Worm (Caenorhabditis elegans) whole organism, young adult: ENCODE data around the gene T24H7.2.

Experiments used
- F23B12.7 ChIP-seq: sonication (generic microtip); optimal IDR thresholded peaks from 2 replicates; lab custom pipeline; 2017; ENCODE audit warnings: missing genetic modification characterization, mild to moderate bottlenecking, missing compliant biosample characterization, antibody characterized with exemption, moderate library complexity; ENCODE audit not compliant: insufficient read depth
- F39B2.1 ChIP-seq: fragments of 200-800 bp; sonication (Bioruptor generic); IDR thresholded peaks from 2 replicates; pipeline ENCODE4 v1.3.6; 2022; ENCODE audit warnings: missing genetic modification reagents, missing genetic modification characterization, missing compliant biosample characterization
- F55B11.4 ChIP-seq: sonication (generic microtip); optimal IDR thresholded peaks from 2 replicates; lab custom pipeline; 2016; ENCODE audit warnings: missing compliant biosample characterization, missing genetic modification characterization, borderline replicate concordance; ENCODE audit not compliant: insufficient read depth
- K11D2.4 ChIP-seq: fragments of 200-800 bp; sonication (Bioruptor generic); IDR thresholded peaks from 2 replicates; pipeline ENCODE4 v1.3.6; 2022; ENCODE audit warnings: missing genetic modification reagents, missing genetic modification characterization, missing compliant biosample characterization
- K12H6.12 ChIP-seq: fragments of 200-800 bp; sonication (Bioruptor generic); optimal IDR thresholded peaks from 2 replicates; lab custom pipeline; 2018; ENCODE audit warnings: mild to moderate bottlenecking, missing genetic modification characterization, missing compliant biosample characterization
- Y95B8A.8 ChIP-seq: fragments of 200-800 bp; sonication (Bioruptor generic); IDR thresholded peaks from 2 replicates; pipeline ENCODE4 v1.3.6; 2022; ENCODE audit warnings: missing genetic modification reagents, missing genetic modification characterization, missing compliant biosample characterization
- akir-1 ChIP-seq: fragments of 200-800 bp; sonication (Bioruptor generic); optimal IDR thresholded peaks from 2 replicates; lab custom pipeline; 2018; ENCODE audit warnings: mild to moderate bottlenecking, missing genetic modification characterization, moderate library complexity, missing compliant biosample characterization
- ama-1 ChIP-seq, 3 experiments: fragments of 150-350 bp in 1 of 3; sonication (generic microtip) in 2 of 3; optimal IDR thresholded peaks; 2 replicates each; lab custom pipeline; 2014 to 2018; ENCODE audit warnings: missing biosample characterization in 2 of 3, missing genetic modification characterization in 2 of 3, missing genetic modification reagents in 2 of 3
- atf-7 ChIP-seq: sonication (generic microtip); optimal IDR thresholded peaks from 2 replicates; lab custom pipeline; 2017; ENCODE audit warnings: mild to moderate bottlenecking, missing genetic modification characterization, missing compliant biosample characterization
- bed-1 ChIP-seq: fragments of 200-800 bp; sonication (Bioruptor generic); IDR thresholded peaks from 2 replicates; pipeline ENCODE4 v1.3.6; 2022; ENCODE audit warnings: missing genetic modification reagents, missing genetic modification characterization, missing compliant biosample characterization
- bed-2 ChIP-seq: fragments of 200-800 bp; sonication (Bioruptor generic); IDR thresholded peaks from 2 replicates; pipeline ENCODE4 v1.3.6; 2022; ENCODE audit warnings: missing genetic modification reagents, missing genetic modification characterization, missing compliant biosample characterization
- ceh-91 ChIP-seq: fragments of 200-800 bp; sonication (Bioruptor generic); IDR thresholded peaks from 2 replicates; pipeline ENCODE4 v1.3.6; 2022; ENCODE audit warnings: missing genetic modification reagents, missing genetic modification characterization, missing compliant biosample characterization
- efl-1 ChIP-seq: fragments of 150-350 bp; optimal IDR thresholded peaks from 2 replicates; lab custom pipeline; 2014; ENCODE audit warnings: missing biosample characterization, missing genetic modification reagents, missing genetic modification characterization
- egl-44 ChIP-seq: fragments of 200-800 bp; sonication (Bioruptor generic); IDR thresholded peaks from 2 replicates; pipeline ENCODE4 v1.3.6; 2022; ENCODE audit warnings: missing genetic modification reagents, missing genetic modification characterization, missing compliant biosample characterization
- fkh-3 ChIP-seq: sonication (generic microtip); optimal IDR thresholded peaks from 2 replicates; lab custom pipeline; 2016; ENCODE audit warnings: mild to moderate bottlenecking, missing genetic modification characterization, missing compliant biosample characterization
- lag-1 ChIP-seq: fragments of 200-800 bp; sonication (Bioruptor generic); IDR thresholded peaks from 2 replicates; pipeline ENCODE4 v1.3.6; 2022; ENCODE audit warnings: missing genetic modification reagents, missing genetic modification characterization, missing compliant biosample characterization
- let-607 ChIP-seq, 2 experiments: fragments of 200-800 bp in 1 of 2; sonication (Bioruptor generic) in 1 of 2; sonication (generic microtip) in 1 of 2; optimal IDR thresholded peaks; 2 replicates each; lab custom pipeline; 2016 to 2018; ENCODE audit warnings: mild to moderate bottlenecking in 2 of 2, missing compliant biosample characterization in 2 of 2, missing genetic modification characterization in 2 of 2, moderate library complexity in 2 of 2, missing genotype in 1 of 2
- lsy-27 ChIP-seq: sonication (generic microtip); optimal IDR thresholded peaks from 2 replicates; lab custom pipeline; 2017; ENCODE audit warnings: missing genetic modification characterization, mild to moderate bottlenecking, missing compliant biosample characterization, antibody characterized with exemption, missing genotype, borderline replicate concordance; ENCODE audit not compliant: insufficient read depth
- mcd-1 ChIP-seq: fragments of 200-800 bp; sonication (Bioruptor generic); IDR thresholded peaks from 2 replicates; pipeline ENCODE4 v1.3.6; 2022; ENCODE audit warnings: missing genetic modification reagents, missing genetic modification characterization, missing compliant biosample characterization
- mxl-1 ChIP-seq: sonication (generic microtip); optimal IDR thresholded peaks from 2 replicates; lab custom pipeline; 2016; ENCODE audit warnings: missing genetic modification characterization, missing compliant biosample characterization
- nfya-1 ChIP-seq: sonication (generic microtip); optimal IDR thresholded peaks from 2 replicates; lab custom pipeline; 2017; ENCODE audit warnings: antibody characterized with exemption, missing compliant biosample characterization, missing genetic modification characterization, borderline replicate concordance; ENCODE audit not compliant: insufficient read depth
- nhr-120 ChIP-seq: fragments of 200-800 bp; sonication (Bioruptor generic); IDR thresholded peaks from 2 replicates; pipeline ENCODE4 v1.3.6; 2022; ENCODE audit warnings: missing genetic modification characterization, missing compliant biosample characterization
- nhr-27 ChIP-seq: fragments of 200-800 bp; sonication (Bioruptor generic); optimal IDR thresholded peaks from 2 replicates; lab custom pipeline; 2018; ENCODE audit warnings: mild to moderate bottlenecking, missing genetic modification characterization, moderate library complexity, missing compliant biosample characterization
- nhr-80 ChIP-seq: sonication (generic microtip); optimal IDR thresholded peaks from 2 replicates; lab custom pipeline; 2016; ENCODE audit warnings: missing genetic modification characterization, missing compliant biosample characterization
- pbrm-1 ChIP-seq: fragments of 200-800 bp; sonication (Bioruptor generic); IDR thresholded peaks from 2 replicates; pipeline ENCODE4 v1.3.6; 2022; ENCODE audit warnings: missing genetic modification reagents, missing genetic modification characterization, missing compliant biosample characterization
- snpc-1.1 ChIP-seq: sonication (generic microtip); optimal IDR thresholded peaks from 2 replicates; lab custom pipeline; 2017; ENCODE audit warnings: missing genetic modification characterization, mild to moderate bottlenecking, missing compliant biosample characterization, antibody characterized with exemption, moderate library complexity, missing genotype, missing genetic modification reagents; ENCODE audit not compliant: insufficient read depth
- snpc-3.4 ChIP-seq: sonication (generic microtip); optimal IDR thresholded peaks from 2 replicates; lab custom pipeline; 2017; ENCODE audit warnings: missing genetic modification characterization, mild to moderate bottlenecking, missing compliant biosample characterization, antibody characterized with exemption, moderate library complexity, missing genotype, missing genetic modification reagents
- tbx-9 ChIP-seq: sonication (generic microtip); optimal IDR thresholded peaks from 2 replicates; lab custom pipeline; 2016; ENCODE audit warnings: borderline replicate concordance, missing genetic modification characterization, inconsistent platforms, missing compliant biosample characterization
- xnd-1 ChIP-seq: sonication (generic microtip); optimal IDR thresholded peaks from 2 replicates; lab custom pipeline; 2016; ENCODE audit warnings: missing genotype, missing genetic modification reagents, missing genetic modification characterization, missing compliant biosample characterization
- zfh-2 ChIP-seq: fragments of 200-800 bp; sonication (Bioruptor generic); conservative IDR thresholded peaks from 2 replicates; pipeline ENCODE4 v1.3.6; 2022; ENCODE audit warnings: missing genetic modification reagents, missing genetic modification characterization, missing compliant biosample characterization
- ztf-25 ChIP-seq: fragments of 200-800 bp; sonication (Bioruptor generic); IDR thresholded peaks from 2 replicates; pipeline ENCODE4 v1.3.6; 2022; ENCODE audit warnings: missing genetic modification reagents, missing genetic modification characterization, missing compliant biosample characterization
- ztf-26 ChIP-seq: sonication (generic microtip); optimal IDR thresholded peaks from 2 replicates; lab custom pipeline; 2017; ENCODE audit warnings: missing genetic modification characterization, missing compliant biosample characterization
- ztf-28 ChIP-seq: fragments of 200-800 bp; sonication (Bioruptor generic); IDR thresholded peaks from 2 replicates; pipeline ENCODE4 v1.3.6; 2022; ENCODE audit warnings: missing genetic modification reagents, missing genetic modification characterization, missing compliant biosample characterization

The T24H7.2 gene

DNA sequence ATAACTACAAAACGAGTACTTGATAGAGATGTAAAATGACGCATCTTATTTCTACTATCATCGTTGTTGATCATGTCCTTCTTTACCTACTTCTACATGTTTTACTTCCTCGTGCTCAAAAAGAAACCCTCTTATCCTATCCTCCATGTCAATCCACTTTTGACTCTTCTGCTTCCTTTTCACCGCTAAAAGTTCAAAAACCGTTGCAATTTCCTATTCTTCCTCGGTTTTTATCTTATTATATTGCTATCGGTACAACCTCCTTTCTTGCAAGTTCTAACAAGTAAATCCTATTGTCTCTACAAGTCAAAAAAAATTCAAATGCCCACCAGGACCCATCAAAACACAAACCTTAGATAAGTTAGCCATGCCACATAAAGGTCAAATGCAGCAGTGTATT is 39.9 kb upstream of the T24H7.2 start:
- TF ChIP-seq atf-7 (no peak), ztf-25 (GFP tag; lab: Robert Waterston, UW) (no peak), akir-1 (GFP tag; lab: Kevin White, UChicago) (no peak)

DNA sequence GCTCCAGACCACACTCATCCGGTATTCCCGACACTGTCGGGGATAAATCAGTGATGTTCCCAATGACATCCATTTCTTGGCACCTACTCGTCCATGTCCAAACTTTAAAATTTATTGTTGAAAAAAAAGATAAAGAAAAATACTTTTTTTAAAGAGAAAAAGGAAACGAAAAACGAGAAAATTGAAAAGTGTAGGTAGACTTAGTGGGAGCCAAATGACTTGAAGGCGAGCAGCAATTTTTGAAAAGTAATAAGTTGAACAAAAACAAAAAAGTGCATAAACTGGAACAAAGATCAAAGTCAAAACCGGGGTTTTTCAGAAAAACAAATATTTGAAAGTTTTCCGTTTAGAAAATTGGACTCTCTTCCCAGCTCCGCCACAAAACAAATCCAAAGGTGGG is 39.0 kb upstream of the T24H7.2 start, which contains the start of gene daf-37:
Gene daf-37, minus strand, starts transcription at position 101 of the 400 bp plus-strand sequence.
- TF ChIP-seq ceh-91 (GFP tag; lab: Robert Waterston, UW) = no peak

ce11 chrII:6219346-6219745 is 27.8 kb upstream of the T24H7.2 start, which contains the start of gene mks-2:
Gene mks-2, minus strand, starts transcription at chrII:6219446.
- TF ChIP-seq snpc-1.1 (no peak), ama-1 (optimal IDR thresholded peaks at IDR 0.05; lab: Kevin White, UChicago) (no peak), ama-1 (GFP tag; optimal IDR thresholded peaks at IDR 0.05; lab: Kevin White, UChicago) (no peak), bed-2 (no peak), K12H6.12 (no peak), efl-1 (GFP tag; lab: Kevin White, UChicago) (no peak), xnd-1 (tag; lab: Kevin White, UChicago) (no peak), tbx-9 (tag; lab: Kevin White, UChicago) (no peak), egl-44 (GFP tag; lab: Robert Waterston, UW) (no peak), mxl-1 (tag; lab: Kevin White, UChicago) (no peak), fkh-3 (no peak)

ce11 chrII:6221470-6221869 is 25.6 kb upstream of the T24H7.2 start:
- TF ChIP-seq let-607 (tag; optimal IDR thresholded peaks at IDR 0.05; lab: Kevin White, UChicago) = no peak
- TF ChIP-seq F55B11.4 (tag; lab: Kevin White, UChicago) = no peak
- TF ChIP-seq lsy-27 = no peak
- TF ChIP-seq bed-1 (GFP tag; lab: Robert Waterston, UW) = no peak
- no peak for TF ChIP-seq akir-1 (GFP tag; lab: Kevin White, UChicago)
- no peak for TF ChIP-seq nfya-1
- TF ChIP-seq nhr-120 (GFP tag; lab: Robert Waterston, UW) = no peak
- TF ChIP-seq ztf-26 (tag; lab: Kevin White, UChicago) = no peak
- no peak for TF ChIP-seq lag-1 (GFP tag; lab: Robert Waterston, UW)
- no peak for TF ChIP-seq Y95B8A.8 (GFP tag; lab: Robert Waterston, UW)
- TF ChIP-seq F39B2.1 (GFP tag; lab: Robert Waterston, UW) = no peak
- TF ChIP-seq snpc-3.4 = no peak
- TF ChIP-seq F23B12.7 (tag; lab: Kevin White, UChicago) = no peak
- no peak for TF ChIP-seq nhr-80
- no peak for TF ChIP-seq zfh-2
- TF ChIP-seq mcd-1 (GFP tag; lab: Robert Waterston, UW) = no peak
- TF ChIP-seq xnd-1 (tag; lab: Kevin White, UChicago) = no peak
- no peak for TF ChIP-seq nhr-27 (tag; lab: Kevin White, UChicago)
- TF ChIP-seq K11D2.4 (GFP tag; lab: Robert Waterston, UW) = no peak

DNA sequence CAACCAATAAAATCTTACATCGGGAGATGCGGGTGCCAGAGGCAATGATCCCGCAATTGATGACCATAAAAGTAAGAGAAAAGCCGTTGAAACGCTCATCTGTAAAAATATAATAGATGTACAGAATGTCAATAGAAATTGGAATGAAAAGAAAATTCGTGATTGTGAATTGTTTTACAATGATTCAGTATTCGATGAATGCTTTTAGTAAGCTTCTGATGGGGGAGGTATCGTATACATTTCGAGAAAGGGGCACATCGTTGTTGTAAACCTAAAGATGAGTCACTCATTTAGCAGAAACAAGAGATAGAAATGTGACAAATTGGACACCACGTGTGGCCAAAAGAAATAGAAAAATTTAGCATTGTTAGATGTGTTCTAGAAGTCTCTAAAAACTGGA is 24.6 kb upstream of the T24H7.2 start, which contains the start of gene C30B5.6:
Gene C30B5.6, minus strand, starts transcription at position 101 of the 400 bp plus-strand sequence.
- TF ChIP-seq pbrm-1 (GFP tag; lab: Robert Waterston, UW) (no peak), ztf-28 (GFP tag; lab: Robert Waterston, UW) (no peak), xnd-1 (tag; lab: Kevin White, UChicago) (no peak)
- TF ChIP-seq, all 124 proteins: peak for 0
